Fruit fly (Drosophila melanogaster): ENCODE measurements around the gene enc.

- TF ChIP-seq psq (optimal IDR thresholded peaks at IDR 0.05) (no peak), CG8478 (optimal IDR thresholded peaks at IDR 0.05) (no peak), Dll (optimal IDR thresholded peaks at IDR 0.05) (no peak), EcR (GFP tag; optimal IDR thresholded peaks at IDR 0.05) (no peak), pan (optimal IDR thresholded peaks at IDR 0.05) (no peak)
Measured at dm6 chr3L:3842981-3843701, 24.7 kb downstream of the enc start.
